Fruit fly (Drosophila melanogaster): ENCODE results near the gene PolD3.

PolD3 gene

dm6 chr2L:15273521-15274123 lies 17.5 kb upstream of the PolD3 start (continued):
- no peak for TF ChIP-seq Blimp-1 (GFP tag; optimal IDR thresholded peaks at IDR 0.05)
- no peak for TF ChIP-seq CG8632 (GFP tag; optimal IDR thresholded peaks at IDR 0.05)
- TF ChIP-seq dac (GFP tag; optimal IDR thresholded peaks at IDR 0.05): no peak
- no peak for TF ChIP-seq Smox (GFP tag; optimal IDR thresholded peaks at IDR 0.05)
- no peak for TF ChIP-seq CG11294 (GFP tag; IDR thresholded peaks at IDR 0.05)
- peak; percentile 8 for TF ChIP-seq Met (GFP tag; optimal IDR thresholded peaks at IDR 0.05)
- peak; percentile 30 for TF ChIP-seq topi (GFP tag; optimal IDR thresholded peaks at IDR 0.05)
- TF ChIP-seq net (GFP tag; optimal IDR thresholded peaks at IDR 0.05): no peak
- no peak for TF ChIP-seq Sox15 (GFP tag; optimal IDR thresholded peaks at IDR 0.05)

DNA sequence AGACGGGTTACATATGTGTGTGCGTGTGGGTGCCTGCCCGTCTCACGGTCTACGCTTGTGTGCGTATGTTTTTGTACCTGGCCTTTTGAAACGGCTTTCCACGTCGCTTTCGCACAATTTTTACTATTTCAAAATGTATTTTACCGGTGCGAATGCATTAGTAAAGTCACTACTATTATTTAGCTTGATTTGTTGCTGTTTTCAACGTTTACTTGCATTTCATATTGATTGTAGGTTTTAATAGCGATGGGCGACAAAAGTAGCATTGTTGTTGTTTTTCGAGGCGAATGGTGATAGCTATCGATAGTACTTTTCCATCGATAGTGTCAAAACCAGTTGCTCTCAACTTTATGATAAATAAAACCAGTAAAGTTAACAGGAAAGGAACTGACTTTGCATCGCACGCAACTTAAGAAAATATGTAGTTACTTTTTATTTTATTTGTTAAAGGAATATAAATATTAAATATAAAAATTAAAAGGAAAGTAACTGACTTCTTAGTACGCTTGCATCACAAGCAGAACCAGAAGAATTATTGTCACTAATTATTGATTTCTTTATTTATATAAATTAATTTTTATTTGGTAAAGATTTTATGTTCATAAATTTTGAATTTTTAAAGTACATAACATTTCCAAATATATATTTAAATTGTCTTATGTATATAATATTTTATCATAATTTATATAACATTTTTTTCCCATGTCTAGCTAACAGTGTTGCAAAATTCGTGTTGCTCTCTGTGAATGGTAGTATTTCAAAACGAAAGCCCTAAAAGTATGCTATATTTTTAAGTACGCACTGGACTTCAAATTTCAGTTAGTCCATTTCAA lies 15.9 kb upstream of the PolD3 start, which contains the start of gene Cul3:
Gene Cul3 (minus strand): TSS at position 268 of the 833 bp plus-strand sequence.
- TF ChIP-seq salr (GFP tag; optimal IDR thresholded peaks at IDR 0.05): peak in 1 of 2 experiments; percentile 39
- TF ChIP-seq achi (GFP tag; optimal IDR thresholded peaks at IDR 0.05): no peak
- no peak for TF ChIP-seq CG6163 (GFP tag; IDR thresholded peaks at IDR 0.05)
- no peak for TF ChIP-seq CG11902 (GFP tag; optimal IDR thresholded peaks at IDR 0.05)
- no peak for TF ChIP-seq CG6276 (GFP tag; optimal IDR thresholded peaks at IDR 0.05)
- TF ChIP-seq vri (GFP tag; optimal IDR thresholded peaks at IDR 0.05): no peak
- no peak for TF ChIP-seq Hr4 (GFP tag; optimal IDR thresholded peaks at IDR 0.05)
- TF ChIP-seq Smox (GFP tag; optimal IDR thresholded peaks at IDR 0.05): no peak
- TF ChIP-seq CG8319 (GFP tag; optimal IDR thresholded peaks at IDR 0.05): no peak
- TF ChIP-seq CG4318 (GFP tag; optimal IDR thresholded peaks at IDR 0.05): no peak
- TF ChIP-seq pdm3 (GFP tag; optimal IDR thresholded peaks at IDR 0.05): no peak
- TF ChIP-seq Sox102F (GFP tag; optimal IDR thresholded peaks at IDR 0.05): no peak
- no peak for TF ChIP-seq CG3919 (GFP tag; optimal IDR thresholded peaks at IDR 0.05)
- TF ChIP-seq eg (GFP tag; IDR thresholded peaks at IDR 0.05): no peak
- no peak for TF ChIP-seq Ets21C (GFP tag; optimal IDR thresholded peaks at IDR 0.05)
- no peak for TF ChIP-seq spab (GFP tag; optimal IDR thresholded peaks at IDR 0.05)
- TF ChIP-seq svp (GFP tag): peak; percentile 35
- peak; percentile 46 for TF ChIP-seq CG3032 (tag; optimal IDR thresholded peaks at IDR 0.05)
- peak; percentile 17 for TF ChIP-seq esn (GFP tag; optimal IDR thresholded peaks at IDR 0.05)
- no peak for TF ChIP-seq CG16779 (tag; optimal IDR thresholded peaks at IDR 0.05)
- no peak for TF ChIP-seq CG15336 (GFP tag; IDR thresholded peaks at IDR 0.05)
- TF ChIP-seq ss (GFP tag; optimal IDR thresholded peaks at IDR 0.05): no peak
- TF ChIP-seq CG8632 (GFP tag; optimal IDR thresholded peaks at IDR 0.05): no peak
- TF ChIP-seq CG31627 (GFP tag; optimal IDR thresholded peaks at IDR 0.05): no peak
- TF ChIP-seq CG1621 (tag; optimal IDR thresholded peaks at IDR 0.05): no peak
- TF ChIP-seq fd59A (GFP tag; optimal IDR thresholded peaks at IDR 0.05): no peak
- peak; percentile 9 for TF ChIP-seq fkh (GFP tag; optimal IDR thresholded peaks at IDR 0.05)
- no peak for TF ChIP-seq net (GFP tag; optimal IDR thresholded peaks at IDR 0.05)
- no peak for TF ChIP-seq topi (GFP tag; optimal IDR thresholded peaks at IDR 0.05)
- peak; percentile 6 for TF ChIP-seq acj6 (GFP tag; optimal IDR thresholded peaks at IDR 0.05)
- TF ChIP-seq CG9139 (GFP tag; optimal IDR thresholded peaks at IDR 0.05): no peak
- no peak for TF ChIP-seq CG11294 (GFP tag; IDR thresholded peaks at IDR 0.05)
- TF ChIP-seq Gug (GFP tag; IDR thresholded peaks at IDR 0.05): no peak
- no peak for TF ChIP-seq Eip75B (GFP tag; optimal IDR thresholded peaks at IDR 0.05)
- TF ChIP-seq lz (GFP tag; optimal IDR thresholded peaks at IDR 0.05): no peak
- no peak for TF ChIP-seq Hr38 (GFP tag; optimal IDR thresholded peaks at IDR 0.05)
- TF ChIP-seq CG6792 (GFP tag; optimal IDR thresholded peaks at IDR 0.05): no peak
- no peak for TF ChIP-seq dsx (GFP tag; optimal IDR thresholded peaks at IDR 0.05; ENCODE audit: poor library complexity, severe bottlenecking)
- TF ChIP-seq Sox15 (GFP tag; optimal IDR thresholded peaks at IDR 0.05): no peak
- no peak for TF ChIP-seq CG7368 (GFP tag; optimal IDR thresholded peaks at IDR 0.05)
- no peak for TF ChIP-seq CG11762 (GFP tag; optimal IDR thresholded peaks at IDR 0.05; ENCODE audit: insufficient read depth)
- no peak for TF ChIP-seq Lpt (GFP tag; optimal IDR thresholded peaks at IDR 0.05)
- no peak for TF ChIP-seq CG8119 (GFP tag; IDR thresholded peaks at IDR 0.05)
- no peak for TF ChIP-seq Blimp-1 (GFP tag; optimal IDR thresholded peaks at IDR 0.05)
- TF ChIP-seq OdsH (GFP tag; optimal IDR thresholded peaks at IDR 0.05): peak; percentile 3

Data from whole organism, prepupa.